Fruit fly (Drosophila melanogaster): ENCODE results near the gene Der-1.

The Der-1 gene

dm6 chr2L:1987434-1988191 is 13.9 kb downstream of the Der-1 start, which contains the start of gene Got2:
Got2 (minus strand) TSS chr2L:1987758.
- TF ChIP-seq CrebA (GFP tag; optimal IDR thresholded peaks at IDR 0.05; ENCODE audit: borderline replicate concordance), result no peak
- no peak for TF ChIP-seq Dfd (GFP tag; optimal IDR thresholded peaks at IDR 0.05)
- peak; percentile 26 for TF ChIP-seq psq (GFP tag; optimal IDR thresholded peaks at IDR 0.05)
- TF ChIP-seq Hr83 (GFP tag; optimal IDR thresholded peaks at IDR 0.05; ENCODE audit: poor library complexity, severe bottlenecking), result peak; percentile 53
- TF ChIP-seq h (GFP tag; optimal IDR thresholded peaks at IDR 0.05), result no peak
- TF ChIP-seq fru (GFP tag; optimal IDR thresholded peaks at IDR 0.05), result peak; percentile 27
- TF ChIP-seq woc (GFP tag; optimal IDR thresholded peaks at IDR 0.05), result peak; percentile 65
- TF ChIP-seq foxo (GFP tag; optimal IDR thresholded peaks at IDR 0.05), result peak in 1 of 2 experiments; percentile 35
- TF ChIP-seq GATAd (GFP tag; optimal IDR thresholded peaks at IDR 0.05), result peak; percentile 9
- TF ChIP-seq HLH106 (tag; optimal IDR thresholded peaks at IDR 0.05), result peak; percentile 17
- TF ChIP-seq rgr (GFP tag; optimal IDR thresholded peaks at IDR 0.05), result no peak
- TF ChIP-seq Rel (GFP tag; optimal IDR thresholded peaks at IDR 0.05), result no peak
- TF ChIP-seq Rel (tag; optimal IDR thresholded peaks at IDR 0.05), result peak; percentile 26
- TF ChIP-seq OdsH (GFP tag; optimal IDR thresholded peaks at IDR 0.05), result peak; percentile 34
- TF ChIP-seq Dif (GFP tag; optimal IDR thresholded peaks at IDR 0.05; ENCODE audit: partially characterized antibody), result peak; percentile 14
- no peak for TF ChIP-seq pan (optimal IDR thresholded peaks at IDR 0.05)
- peak; percentile 94 for TF ChIP-seq Myc (optimal IDR thresholded peaks at IDR 0.05)
- peak; percentile 31 for TF ChIP-seq sage (GFP tag; optimal IDR thresholded peaks at IDR 0.05)

dm6 chr2L:1988192-1988561 is 14.4 kb downstream of the Der-1 start, which contains the start of gene Npc2a:
Npc2a (plus strand) TSS chr2L:1988290.
- TF ChIP-seq Rel (GFP tag; optimal IDR thresholded peaks at IDR 0.05) (no peak), Rel (tag; optimal IDR thresholded peaks at IDR 0.05) (no peak), dl (GFP tag; optimal IDR thresholded peaks at IDR 0.05; ENCODE audit: insufficient read depth in 1 of 2, partially characterized antibody in 2 of 2) (peak; percentile 11 to 29), Dif (GFP tag; optimal IDR thresholded peaks at IDR 0.05; ENCODE audit: partially characterized antibody) (peak; percentile 4), Mio (GFP tag; optimal IDR thresholded peaks at IDR 0.05) (no peak)

- TF ChIP-seq brk (GFP tag; optimal IDR thresholded peaks at IDR 0.05) (no peak), Vsx2 (GFP tag; optimal IDR thresholded peaks at IDR 0.05; ENCODE audit: partially characterized antibody) (no peak), Hnf4 (GFP tag; optimal IDR thresholded peaks at IDR 0.05) (peak; percentile 33), sage (GFP tag; optimal IDR thresholded peaks at IDR 0.05) (no peak), N (GFP tag; optimal IDR thresholded peaks at IDR 0.05) (no peak), fru (GFP tag; optimal IDR thresholded peaks at IDR 0.05) (peak; percentile 16), dl (GFP tag; optimal IDR thresholded peaks at IDR 0.05; ENCODE audit: insufficient read depth in 1 of 2, partially characterized antibody in 2 of 2) (peak in 1 of 2 experiments; percentile 22), Jra (GFP tag; optimal IDR thresholded peaks at IDR 0.05) (peak; percentile 70), Hr78 (GFP tag; optimal IDR thresholded peaks at IDR 0.05) (no peak), ey (GFP tag; optimal IDR thresholded peaks at IDR 0.05) (peak; percentile 45), Dif (GFP tag; optimal IDR thresholded peaks at IDR 0.05; ENCODE audit: partially characterized antibody) (peak; percentile 1), lola (GFP tag; optimal IDR thresholded peaks at IDR 0.05) (no peak), rgr (GFP tag; optimal IDR thresholded peaks at IDR 0.05) (peak; percentile 47), dmrt93B (GFP tag; optimal IDR thresholded peaks at IDR 0.05) (no peak), Hr83 (GFP tag; optimal IDR thresholded peaks at IDR 0.05; ENCODE audit: poor library complexity, severe bottlenecking) (peak; percentile 49), Sp1 (GFP tag; optimal IDR thresholded peaks at IDR 0.05) (peak; percentile 20), GATAd (GFP tag; optimal IDR thresholded peaks at IDR 0.05) (no peak), pan (optimal IDR thresholded peaks at IDR 0.05) (no peak), Dfd (GFP tag; optimal IDR thresholded peaks at IDR 0.05) (no peak), br (GFP tag; optimal IDR thresholded peaks at IDR 0.05) (peak; percentile 37), Mio (GFP tag; optimal IDR thresholded peaks at IDR 0.05) (no peak), psq (GFP tag; optimal IDR thresholded peaks at IDR 0.05) (peak; percentile 87), jim (GFP tag; optimal IDR thresholded peaks at IDR 0.05) (no peak), sv (GFP tag; optimal IDR thresholded peaks at IDR 0.05) (no peak), Myc (optimal IDR thresholded peaks at IDR 0.05) (no peak), Rel (GFP tag; optimal IDR thresholded peaks at IDR 0.05) (peak; percentile 3), Rel (tag; optimal IDR thresholded peaks at IDR 0.05) (peak; percentile 43), CG32264 (GFP tag; optimal IDR thresholded peaks at IDR 0.05) (no peak), CG9705 (GFP tag; optimal IDR thresholded peaks at IDR 0.05) (no peak), woc (GFP tag; optimal IDR thresholded peaks at IDR 0.05) (no peak), dsf (GFP tag; optimal IDR thresholded peaks at IDR 0.05; ENCODE audit: borderline replicate concordance) (no peak), h (GFP tag; optimal IDR thresholded peaks at IDR 0.05) (peak; percentile 65), CrebA (GFP tag; optimal IDR thresholded peaks at IDR 0.05; ENCODE audit: borderline replicate concordance) (no peak), usp (GFP tag; optimal IDR thresholded peaks at IDR 0.05) (no peak), Abd-B (GFP tag; optimal IDR thresholded peaks at IDR 0.05) (no peak), tai (GFP tag; optimal IDR thresholded peaks at IDR 0.05) (no peak), OdsH (GFP tag; optimal IDR thresholded peaks at IDR 0.05) (peak; percentile 21), foxo (GFP tag; optimal IDR thresholded peaks at IDR 0.05) (peak in 1 of 2 experiments; percentile 27), HLH106 (tag; optimal IDR thresholded peaks at IDR 0.05) (peak; percentile 1)
Observed at dm6 chr2L:1989278-1989918, 15.6 kb downstream of the Der-1 start.

All from whole organism, wandering third instar larva.